Worm (Caenorhabditis elegans): ENCODE data around the gene idpa-2.

ce11 chrII:8784235-8784928, 8.2 kb downstream of the idpa-2 start:
- no peak for TF ChIP-seq ceh-9 (tag; optimal IDR thresholded peaks at IDR 0.05)
- no peak for TF ChIP-seq ceh-14 (tag; optimal IDR thresholded peaks at IDR 0.05)
- no peak for TF ChIP-seq dmd-4 (tag; optimal IDR thresholded peaks at IDR 0.05; ENCODE audit: borderline replicate concordance)

All from whole organism, late embryonic.